Worm (Caenorhabditis elegans) whole organism, L2 larva: ENCODE results near the gene C02B4.3.

ENCODE experiments used
- F13H6.1 ChIP-seq: sonication (generic microtip); optimal IDR thresholded peaks from 2 replicates; lab custom pipeline; 2016; ENCODE audit warnings: missing genetic modification characterization, missing compliant biosample characterization
- R02D3.7 ChIP-seq: fragments of 150-350 bp; optimal IDR thresholded peaks from 2 replicates; lab custom pipeline; 2014; ENCODE audit warnings: missing biosample characterization, missing genetic modification characterization
- Y55F3AM.14 ChIP-seq: fragments of 200-800 bp; sonication (Bioruptor generic); optimal IDR thresholded peaks from 2 replicates; lab custom pipeline; 2018; ENCODE audit warnings: mild to moderate bottlenecking, missing genetic modification characterization, missing compliant biosample characterization
- alr-1 ChIP-seq: fragments of 150-350 bp; optimal IDR thresholded peaks from 2 replicates; lab custom pipeline; 2014; ENCODE audit warnings: missing biosample characterization, missing genetic modification characterization
- aly-2 ChIP-seq: fragments of 150-350 bp; optimal IDR thresholded peaks from 2 replicates; lab custom pipeline; 2014; ENCODE audit warnings: missing biosample characterization, missing genetic modification characterization
- ama-1 ChIP-seq: fragments of 150-350 bp; optimal IDR thresholded peaks from 2 replicates; lab custom pipeline; 2018; ENCODE audit warnings: inconsistent platforms
- blmp-1 ChIP-seq: sonication (generic microtip); optimal IDR thresholded peaks from 2 replicates; lab custom pipeline; 2017; ENCODE audit warnings: missing genetic modification characterization, mild to moderate bottlenecking, missing compliant biosample characterization, antibody characterized with exemption, moderate library complexity; ENCODE audit not compliant: insufficient read depth
- ceh-82 ChIP-seq: fragments of 150-350 bp; optimal IDR thresholded peaks from 2 replicates; lab custom pipeline; 2014; ENCODE audit warnings: missing biosample characterization, missing genetic modification characterization
- crh-2 ChIP-seq: sonication (generic microtip); optimal IDR thresholded peaks from 2 replicates; lab custom pipeline; 2017; ENCODE audit warnings: missing biosample characterization, missing genetic modification characterization
- egl-27 ChIP-seq: sonication (generic microtip); optimal IDR thresholded peaks from 3 replicates; lab custom pipeline; 2017; ENCODE audit warnings: missing biosample characterization, missing genetic modification reagents, missing genetic modification characterization
- elt-1 ChIP-seq: fragments of 150-350 bp; optimal IDR thresholded peaks from 2 replicates; lab custom pipeline; 2014; ENCODE audit warnings: missing biosample characterization, missing genetic modification characterization
- fos-1 ChIP-seq: fragments of 150-350 bp; optimal IDR thresholded peaks from 2 replicates; lab custom pipeline; 2014; ENCODE audit warnings: missing biosample characterization, missing genetic modification characterization
- lin-11 ChIP-seq: fragments of 150-350 bp; sonication (generic microtip); optimal IDR thresholded peaks from 2 replicates; lab custom pipeline; 2014; ENCODE audit warnings: missing biosample characterization, missing genetic modification characterization, inconsistent platforms, mixed read lengths
- lin-13 ChIP-seq: fragments of 150-350 bp; optimal IDR thresholded peaks from 2 replicates; lab custom pipeline; 2014; ENCODE audit warnings: missing biosample characterization, missing genetic modification reagents, missing genetic modification characterization
- lin-39 ChIP-seq: fragments of 150-350 bp; optimal IDR thresholded peaks from 2 replicates; lab custom pipeline; 2014; ENCODE audit warnings: missing biosample characterization, missing genetic modification reagents, missing genetic modification characterization
- lsy-2 ChIP-seq, 2 experiments: fragments of 150-350 bp in 1 of 2; sonication (generic microtip) in 1 of 2; optimal IDR thresholded peaks; 2 replicates each; lab custom pipeline; 2014 to 2017; ENCODE audit warnings: missing biosample characterization in 2 of 2, missing genetic modification characterization in 2 of 2
- mab-5 ChIP-seq: fragments of 150-350 bp; optimal IDR thresholded peaks from 2 replicates; lab custom pipeline; 2014; ENCODE audit warnings: missing biosample characterization, missing genetic modification characterization
- mdl-1 ChIP-seq, 2 experiments: fragments of 150-350 bp in 1 of 2; sonication (generic microtip) in 1 of 2; optimal IDR thresholded peaks; 2 replicates each; lab custom pipeline; 2017; ENCODE audit warnings: missing biosample characterization in 2 of 2, missing genetic modification characterization in 2 of 2
- nhr-11 ChIP-seq: fragments of 150-350 bp; optimal IDR thresholded peaks from 2 replicates; lab custom pipeline; 2014; ENCODE audit warnings: missing biosample characterization, missing genetic modification characterization
- nhr-129 ChIP-seq: fragments of 150-350 bp; optimal IDR thresholded peaks from 2 replicates; lab custom pipeline; 2014; ENCODE audit warnings: missing biosample characterization, missing genetic modification characterization
- nhr-21 ChIP-seq: fragments of 150-350 bp; optimal IDR thresholded peaks from 2 replicates; lab custom pipeline; 2014; ENCODE audit warnings: missing biosample characterization, missing genetic modification characterization
- nhr-237 ChIP-seq: fragments of 150-350 bp; optimal IDR thresholded peaks from 2 replicates; lab custom pipeline; 2014; ENCODE audit warnings: missing biosample characterization, missing genetic modification characterization
- nhr-25 ChIP-seq: fragments of 150-350 bp; sonication (generic microtip); optimal IDR thresholded peaks from 3 replicates; lab custom pipeline; 2014; ENCODE audit warnings: missing biosample characterization, missing genetic modification characterization
- nhr-6 ChIP-seq: fragments of 150-350 bp; optimal IDR thresholded peaks from 2 replicates; lab custom pipeline; 2014; ENCODE audit warnings: missing biosample characterization, missing genetic modification characterization
- nhr-77 ChIP-seq: fragments of 150-350 bp; optimal IDR thresholded peaks from 2 replicates; lab custom pipeline; 2014; ENCODE audit warnings: missing biosample characterization, missing genetic modification characterization
- peb-1 ChIP-seq: fragments of 150-350 bp; optimal IDR thresholded peaks from 2 replicates; lab custom pipeline; 2014; ENCODE audit warnings: missing biosample characterization, missing genetic modification characterization
- sem-4 ChIP-seq: fragments of 150-350 bp; optimal IDR thresholded peaks from 2 replicates; lab custom pipeline; 2014; ENCODE audit warnings: missing biosample characterization, missing genetic modification reagents, missing genetic modification characterization
- sma-3 ChIP-seq: sonication (generic microtip); optimal IDR thresholded peaks from 2 replicates; lab custom pipeline; 2016; ENCODE audit warnings: missing genetic modification reagents, missing genetic modification characterization, missing compliant biosample characterization
- sma-9 ChIP-seq, 2 experiments: fragments of 150-350 bp in 1 of 2; sonication (generic microtip) in 1 of 2; optimal IDR thresholded peaks; 2 replicates each; lab custom pipeline; 2014 to 2016; ENCODE audit warnings: missing genetic modification characterization in 2 of 2, mild to moderate bottlenecking in 1 of 2, missing biosample characterization in 1 of 2, missing compliant biosample characterization in 1 of 2, missing genetic modification reagents in 1 of 2, moderate library complexity in 1 of 2
- unc-39 ChIP-seq: fragments of 150-350 bp; optimal IDR thresholded peaks from 2 replicates; lab custom pipeline; 2014; ENCODE audit warnings: missing biosample characterization, missing genetic modification characterization
- zag-1 ChIP-seq: fragments of 150-350 bp; optimal IDR thresholded peaks from 2 replicates; lab custom pipeline; 2014; ENCODE audit warnings: missing biosample characterization, missing genetic modification characterization
- ztf-1 ChIP-seq: fragments of 200-800 bp; sonication (Bioruptor generic); conservative IDR thresholded peaks from 2 replicates; pipeline ENCODE4 v1.3.6; 2022; ENCODE audit warnings: missing genetic modification characterization, missing compliant biosample characterization
- ztf-11 ChIP-seq: sonication (generic microtip); optimal IDR thresholded peaks from 2 replicates; lab custom pipeline; 2017; ENCODE audit warnings: missing biosample characterization, missing genetic modification characterization
- ztf-4 ChIP-seq: fragments of 150-350 bp; optimal IDR thresholded peaks from 2 replicates; lab custom pipeline; 2014; ENCODE audit warnings: missing biosample characterization, missing genetic modification characterization

Gene C02B4.3

ce11 chrX:12664987-12665451, 5.4 kb upstream of the C02B4.3 start (continued):
- TF ChIP-seq ztf-11 (tag; lab: Kevin White, UChicago) (no peak), fos-1 (tag; lab: Kevin White, UChicago) (peak; percentile 72), ztf-1 (GFP tag; lab: Robert Waterston, UW) (no peak), sma-9 (GFP tag; optimal IDR thresholded peaks at IDR 0.05; lab: Kevin White, UChicago) (peak; percentile 88), sma-9 (tag; optimal IDR thresholded peaks at IDR 0.05; lab: Kevin White, UChicago) (no peak), ama-1 (peak; percentile 74), nhr-21 (peak; percentile 73), crh-2 (peak; percentile 57), ztf-4 (tag; lab: Kevin White, UChicago) (no peak), egl-27 (peak; percentile 35), sem-4 (tag; lab: Kevin White, UChicago) (peak; percentile 40), lin-13 (GFP tag; lab: Kevin White, UChicago) (peak; percentile 80), nhr-129 (peak; percentile 88), lin-39 (tag; lab: Kevin White, UChicago) (no peak), aly-2 (tag; lab: Kevin White, UChicago) (no peak), zag-1 (peak; percentile 25), unc-39 (tag; lab: Kevin White, UChicago) (no peak), R02D3.7 (no peak), ceh-82 (tag; lab: Kevin White, UChicago) (no peak)

DNA sequence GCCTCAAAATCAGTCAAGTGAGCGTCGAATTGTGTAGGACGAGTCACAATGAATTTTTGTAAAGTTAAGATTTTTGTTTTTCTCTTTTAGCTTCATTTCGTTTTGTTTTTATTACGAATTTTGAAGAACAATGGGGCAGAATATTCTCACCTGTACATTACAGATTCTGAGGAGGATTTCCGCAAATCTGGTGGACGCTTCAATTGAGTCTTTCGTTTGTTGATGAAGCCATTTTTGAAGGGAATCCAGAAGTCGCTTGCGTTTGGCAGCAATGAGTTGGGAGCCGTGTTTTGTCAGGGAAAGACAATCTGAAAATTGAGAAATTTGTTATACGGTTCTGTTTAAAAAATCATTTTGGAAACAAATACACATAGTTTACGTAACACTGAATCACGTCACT, 4.8 kb upstream of the C02B4.3 start:
- TF ChIP-seq aly-2 (tag; lab: Kevin White, UChicago) (no peak), unc-39 (tag; lab: Kevin White, UChicago) (no peak), nhr-129 (no peak), Y55F3AM.14 (GFP tag; lab: Kevin White, UChicago) (no peak), nhr-11 (tag; lab: Kevin White, UChicago) (no peak), ztf-11 (tag; lab: Kevin White, UChicago) (no peak), zag-1 (no peak)
- TF ChIP-seq, all 48 proteins: peak for 0

DNA sequence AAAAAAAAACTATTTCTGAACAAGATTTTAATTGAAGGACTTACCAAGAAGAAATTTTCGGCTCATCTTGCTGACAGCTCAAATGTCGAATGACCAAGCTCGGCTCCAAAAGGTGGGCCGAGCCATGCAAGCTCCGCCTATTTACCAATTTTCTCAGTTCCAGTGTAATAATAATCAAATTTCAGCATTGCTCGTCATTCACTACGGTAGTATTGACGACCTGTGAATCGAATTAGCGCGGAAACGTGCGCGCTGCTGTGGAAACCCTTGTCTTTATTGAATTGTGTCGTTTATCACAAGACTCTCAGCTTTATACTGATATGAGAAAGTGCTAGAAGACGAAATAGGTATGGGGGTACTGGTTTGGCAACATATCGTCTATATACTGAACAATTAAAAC, 3.9 kb upstream of the C02B4.3 start, which contains the start of gene nlp-76:
Gene nlp-76, minus strand, starts transcription at position 367 of the 400 bp plus-strand sequence.
- TF ChIP-seq sma-3 (GFP tag; lab: Kevin White, UChicago) (peak; percentile 10), F13H6.1 (tag; lab: Kevin White, UChicago) (no peak), nhr-129 (peak; percentile 47), nhr-77 (tag; lab: Kevin White, UChicago) (no peak), ztf-11 (tag; lab: Kevin White, UChicago) (no peak), mdl-1 (tag; optimal IDR thresholded peaks at IDR 0.05; lab: Kevin White, UChicago) (no peak), elt-1 (tag; lab: Kevin White, UChicago) (no peak), fos-1 (tag; lab: Kevin White, UChicago) (no peak), lin-11 (tag; lab: Kevin White, UChicago) (peak; percentile 62), crh-2 (peak; percentile 34), sma-9 (GFP tag; optimal IDR thresholded peaks at IDR 0.05; lab: Kevin White, UChicago) (peak; percentile 16), sma-9 (tag; optimal IDR thresholded peaks at IDR 0.05; lab: Kevin White, UChicago) (no peak), ama-1 (peak; percentile 93)

- TF ChIP-seq peb-1 (tag; lab: Kevin White, UChicago) (no peak), R02D3.7 (no peak), alr-1 (tag; lab: Kevin White, UChicago) (no peak), ztf-4 (tag; lab: Kevin White, UChicago) (peak; percentile 0), nhr-21 (no peak), nhr-6 (no peak), blmp-1 (tag; lab: Kevin White, UChicago) (no peak), nhr-11 (tag; lab: Kevin White, UChicago) (no peak), egl-27 (no peak), nhr-25 (tag; lab: Kevin White, UChicago) (peak; percentile 4), mab-5 (tag; lab: Kevin White, UChicago) (no peak), ceh-82 (tag; lab: Kevin White, UChicago) (no peak), elt-1 (tag; lab: Kevin White, UChicago) (no peak), lin-39 (tag; lab: Kevin White, UChicago) (no peak), aly-2 (tag; lab: Kevin White, UChicago) (no peak), ama-1 (no peak), lsy-2 (tag; optimal IDR thresholded peaks at IDR 0.05; lab: Kevin White, UChicago) (peak in 1 of 2 experiments; percentile 14), nhr-237 (tag; lab: Kevin White, UChicago) (no peak), lin-13 (GFP tag; lab: Kevin White, UChicago) (no peak)
- TF ChIP-seq, all 48 proteins: peak for 3
These were observed 3.5 kb upstream of the C02B4.3 start for ce11 chrX:12663114-12663513.
